Worm (Caenorhabditis elegans) whole organism, young adult: ENCODE results near the gene R11D1.3.

Source experiments
- B0261.1 ChIP-seq: sonication (generic microtip); optimal IDR thresholded peaks from 2 replicates; lab custom pipeline; 2016; ENCODE audit warnings: mild to moderate bottlenecking, missing genetic modification characterization, moderate library complexity, missing compliant biosample characterization
- C17E4.6 ChIP-seq: fragments of 200-800 bp; sonication (Bioruptor generic); IDR thresholded peaks from 2 replicates; pipeline ENCODE4 v1.3.6; 2022; ENCODE audit warnings: missing genetic modification reagents, missing genetic modification characterization, missing compliant biosample characterization
- D2030.7 ChIP-seq: fragments of 200-800 bp; sonication (Bioruptor generic); IDR thresholded peaks from 2 replicates; pipeline ENCODE4 v1.3.6; 2022; ENCODE audit warnings: missing genetic modification reagents, missing genetic modification characterization, missing compliant biosample characterization
- F10E7.11 ChIP-seq: sonication (generic microtip); optimal IDR thresholded peaks from 2 replicates; lab custom pipeline; 2017; ENCODE audit warnings: mild to moderate bottlenecking, missing genetic modification characterization, moderate library complexity, missing compliant biosample characterization
- F33H1.4 ChIP-seq: fragments of 200-800 bp; sonication (Bioruptor generic); IDR thresholded peaks from 2 replicates; pipeline ENCODE4 v1.3.6; 2022; ENCODE audit warnings: missing genetic modification reagents, missing genetic modification characterization, missing compliant biosample characterization
- F49E8.2 ChIP-seq: sonication (generic microtip); optimal IDR thresholded peaks from 3 replicates; lab custom pipeline; 2017; ENCODE audit warnings: missing genetic modification characterization, mild to moderate bottlenecking, missing compliant biosample characterization, antibody characterized with exemption, moderate library complexity; ENCODE audit not compliant: insufficient read depth
- F55B11.4 ChIP-seq: sonication (generic microtip); optimal IDR thresholded peaks from 2 replicates; lab custom pipeline; 2016; ENCODE audit warnings: missing compliant biosample characterization, missing genetic modification characterization, borderline replicate concordance; ENCODE audit not compliant: insufficient read depth
- F57C9.4 ChIP-seq: sonication (generic microtip); optimal IDR thresholded peaks from 2 replicates; lab custom pipeline; 2017; ENCODE audit warnings: mild to moderate bottlenecking, missing genetic modification characterization, missing compliant biosample characterization
- K12H6.12 ChIP-seq: fragments of 200-800 bp; sonication (Bioruptor generic); optimal IDR thresholded peaks from 2 replicates; lab custom pipeline; 2018; ENCODE audit warnings: mild to moderate bottlenecking, missing genetic modification characterization, missing compliant biosample characterization
- Y53F4B.3 ChIP-seq: fragments of 200-800 bp; sonication (Bioruptor generic); IDR thresholded peaks from 2 replicates; pipeline ENCODE4 v1.3.6; 2022; ENCODE audit warnings: missing genetic modification reagents, missing genetic modification characterization, missing compliant biosample characterization
- ZK185.1 ChIP-seq: sonication (generic microtip); optimal IDR thresholded peaks from 2 replicates; lab custom pipeline; 2016; ENCODE audit warnings: mild to moderate bottlenecking, missing genetic modification characterization, missing compliant biosample characterization; ENCODE audit not compliant: poor library complexity, severe bottlenecking
- ama-1 ChIP-seq, 3 experiments: fragments of 150-350 bp in 1 of 3; sonication (generic microtip) in 2 of 3; optimal IDR thresholded peaks; 2 replicates each; lab custom pipeline; 2014 to 2018; ENCODE audit warnings: missing biosample characterization in 2 of 3, missing genetic modification characterization in 2 of 3, missing genetic modification reagents in 2 of 3
- aptf-2 ChIP-seq: fragments of 200-800 bp; sonication (Bioruptor generic); conservative IDR thresholded peaks from 2 replicates; pipeline ENCODE4 v1.3.6; 2022; ENCODE audit warnings: missing genetic modification reagents, missing genetic modification characterization, missing compliant biosample characterization
- bed-2 ChIP-seq: fragments of 200-800 bp; sonication (Bioruptor generic); IDR thresholded peaks from 2 replicates; pipeline ENCODE4 v1.3.6; 2022; ENCODE audit warnings: missing genetic modification reagents, missing genetic modification characterization, missing compliant biosample characterization
- ccch-3 ChIP-seq: fragments of 200-800 bp; sonication (Bioruptor generic); optimal IDR thresholded peaks from 2 replicates; lab custom pipeline; 2018; ENCODE audit warnings: mild to moderate bottlenecking, missing genetic modification characterization, missing compliant biosample characterization
- cebp-2 ChIP-seq: fragments of 200-800 bp; sonication (Bioruptor generic); IDR thresholded peaks from 2 replicates; pipeline ENCODE4 v1.3.6; 2022; ENCODE audit warnings: missing genetic modification characterization, missing compliant biosample characterization
- die-1 ChIP-seq: sonication (generic microtip); optimal IDR thresholded peaks from 2 replicates; lab custom pipeline; 2016; ENCODE audit warnings: missing genotype, mild to moderate bottlenecking, missing genetic modification characterization, missing compliant biosample characterization
- efl-1 ChIP-seq: fragments of 150-350 bp; optimal IDR thresholded peaks from 2 replicates; lab custom pipeline; 2014; ENCODE audit warnings: missing biosample characterization, missing genetic modification reagents, missing genetic modification characterization
- egl-18 ChIP-seq: fragments of 200-800 bp; sonication (Bioruptor generic); IDR thresholded peaks from 2 replicates; pipeline ENCODE4 v1.3.6; 2022; ENCODE audit warnings: missing genetic modification reagents, missing genetic modification characterization, missing compliant biosample characterization
- ets-4 ChIP-seq: fragments of 200-800 bp; sonication (Bioruptor generic); optimal IDR thresholded peaks from 2 replicates; lab custom pipeline; 2018; ENCODE audit warnings: mild to moderate bottlenecking, missing genetic modification characterization, missing compliant biosample characterization
- hlh-12 ChIP-seq: sonication (generic microtip); optimal IDR thresholded peaks from 2 replicates; lab custom pipeline; 2016; ENCODE audit warnings: missing genetic modification characterization, missing compliant biosample characterization
- hsf-1 ChIP-seq: fragments of 200-800 bp; sonication (Bioruptor generic); IDR thresholded peaks from 2 replicates; pipeline ENCODE4 v1.3.6; 2022; ENCODE audit warnings: missing genetic modification reagents, missing genetic modification characterization, missing compliant biosample characterization
- let-607 ChIP-seq, 2 experiments: fragments of 200-800 bp in 1 of 2; sonication (Bioruptor generic) in 1 of 2; sonication (generic microtip) in 1 of 2; optimal IDR thresholded peaks; 2 replicates each; lab custom pipeline; 2016 to 2018; ENCODE audit warnings: mild to moderate bottlenecking in 2 of 2, missing compliant biosample characterization in 2 of 2, missing genetic modification characterization in 2 of 2, moderate library complexity in 2 of 2, missing genotype in 1 of 2
- lsl-1 ChIP-seq: fragments of 200-800 bp; sonication (Bioruptor generic); optimal IDR thresholded peaks from 2 replicates; lab custom pipeline; 2018; ENCODE audit warnings: mild to moderate bottlenecking, missing genetic modification characterization, moderate library complexity, missing compliant biosample characterization
- lsy-27 ChIP-seq: sonication (generic microtip); optimal IDR thresholded peaks from 2 replicates; lab custom pipeline; 2017; ENCODE audit warnings: missing genetic modification characterization, mild to moderate bottlenecking, missing compliant biosample characterization, antibody characterized with exemption, missing genotype, borderline replicate concordance; ENCODE audit not compliant: insufficient read depth
- mel-28 ChIP-seq: sonication (generic microtip); optimal IDR thresholded peaks from 2 replicates; lab custom pipeline; 2016; ENCODE audit warnings: borderline replicate concordance, mild to moderate bottlenecking, missing genetic modification characterization, missing compliant biosample characterization
- nhr-80 ChIP-seq: sonication (generic microtip); optimal IDR thresholded peaks from 2 replicates; lab custom pipeline; 2016; ENCODE audit warnings: missing genetic modification characterization, missing compliant biosample characterization
- nhr-90 ChIP-seq: sonication (generic microtip); optimal IDR thresholded peaks from 2 replicates; lab custom pipeline; 2016; ENCODE audit warnings: missing genotype, mild to moderate bottlenecking, missing genetic modification characterization, missing compliant biosample characterization
- pha-4 ChIP-seq: fragments of 150-350 bp; sonication (generic microtip); optimal IDR thresholded peaks from 2 replicates; lab custom pipeline; 2014; ENCODE audit warnings: missing biosample characterization, missing genetic modification reagents, missing genetic modification characterization
- rec-8 ChIP-seq, 2 experiments: sonication (generic microtip); optimal IDR thresholded peaks; 2 replicates each; lab custom pipeline; 2016; ENCODE audit warnings: mild to moderate bottlenecking in 2 of 2, missing genetic modification characterization in 2 of 2, missing genetic modification reagents in 2 of 2, missing genotype in 2 of 2, missing biosample characterization in 1 of 2, missing compliant biosample characterization in 1 of 2, moderate library complexity in 1 of 2
- repo-1 ChIP-seq: sonication (generic microtip); optimal IDR thresholded peaks from 2 replicates; lab custom pipeline; 2017; ENCODE audit warnings: mild to moderate bottlenecking, missing genetic modification characterization, missing compliant biosample characterization
- rpc-1 ChIP-seq, 2 experiments: fragments of 150-350 bp in 1 of 2; sonication (generic microtip) in 1 of 2; optimal IDR thresholded peaks; 2 replicates each; lab custom pipeline; 2014 to 2018; ENCODE audit warnings: missing biosample characterization in 1 of 2, missing genetic modification characterization in 1 of 2, missing genetic modification reagents in 1 of 2, missing genotype in 1 of 2
- sdz-38 ChIP-seq: sonication (generic microtip); optimal IDR thresholded peaks from 2 replicates; lab custom pipeline; 2016; ENCODE audit warnings: missing genotype, missing genetic modification characterization, missing compliant biosample characterization
- sea-2 ChIP-seq: fragments of 200-800 bp; sonication (Bioruptor generic); IDR thresholded peaks from 2 replicates; pipeline ENCODE4 v1.3.6; 2022; ENCODE audit warnings: missing genetic modification characterization, missing compliant biosample characterization
- snpc-3.4 ChIP-seq: sonication (generic microtip); optimal IDR thresholded peaks from 2 replicates; lab custom pipeline; 2017; ENCODE audit warnings: missing genetic modification characterization, mild to moderate bottlenecking, missing compliant biosample characterization, antibody characterized with exemption, moderate library complexity, missing genotype, missing genetic modification reagents
- snpc-4 ChIP-seq, 5 experiments: fragments of 150-350 bp in 1 of 5; sonication (generic microtip) in 4 of 5; optimal IDR thresholded peaks; 2 replicates each; lab custom pipeline; 2014 to 2018; ENCODE audit warnings: missing genetic modification characterization in 5 of 5, missing biosample characterization in 3 of 5, antibody characterized with exemption in 2 of 5, mild to moderate bottlenecking in 2 of 5, missing compliant biosample characterization in 2 of 5, missing genotype in 2 of 5, moderate library complexity in 2 of 5, missing genetic modification reagents in 1 of 5
- somi-1 ChIP-seq: fragments of 200-800 bp; sonication (Bioruptor generic); optimal IDR thresholded peaks from 2 replicates; lab custom pipeline; 2018; ENCODE audit warnings: mild to moderate bottlenecking, missing genetic modification characterization, missing compliant biosample characterization
- unc-130 ChIP-seq: sonication (generic microtip); optimal IDR thresholded peaks from 2 replicates; lab custom pipeline; 2016; ENCODE audit warnings: missing genetic modification reagents, missing genetic modification characterization, missing compliant biosample characterization
- ztf-26 ChIP-seq: sonication (generic microtip); optimal IDR thresholded peaks from 2 replicates; lab custom pipeline; 2017; ENCODE audit warnings: missing genetic modification characterization, missing compliant biosample characterization
- ztf-6 ChIP-seq: fragments of 200-800 bp; sonication (Bioruptor generic); IDR thresholded peaks from 2 replicates; pipeline ENCODE4 v1.3.6; 2022; ENCODE audit warnings: missing genetic modification reagents, missing genetic modification characterization, missing compliant biosample characterization

The R11D1.3 gene

DNA sequence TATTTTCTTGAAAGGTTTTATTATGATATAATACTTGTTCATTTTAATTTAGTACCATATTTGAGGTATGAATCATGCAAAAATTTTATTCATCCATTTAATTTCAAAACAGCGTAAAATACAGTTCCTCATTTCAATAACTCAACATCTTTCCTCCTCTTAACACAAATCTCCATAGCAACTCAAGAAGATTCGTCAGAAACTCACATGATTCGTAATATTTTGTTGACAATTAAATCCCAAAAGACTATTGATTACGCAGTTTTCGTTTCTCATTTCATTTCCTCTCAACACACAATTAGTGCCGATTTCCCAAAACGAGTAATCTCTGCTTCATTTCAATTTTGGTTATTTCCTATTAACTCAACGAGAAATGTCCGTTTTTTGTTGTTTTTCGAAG, 3.6 kb downstream of the R11D1.3 start, which contains the start of gene R11D1.2:
R11D1.2 (plus strand) TSS at position 301 of the 400 bp plus-strand sequence.
- no peak for TF ChIP-seq aptf-2 (GFP tag; lab: Robert Waterston, UW)
- TF ChIP-seq rpc-1 (optimal IDR thresholded peaks at IDR 0.05; lab: Kevin White, UChicago) = no peak
- no peak for TF ChIP-seq rpc-1 (tag; optimal IDR thresholded peaks at IDR 0.05; lab: Kevin White, UChicago)
- TF ChIP-seq ets-4 (GFP tag; lab: Kevin White, UChicago) = no peak
- no peak for TF ChIP-seq sea-2 (GFP tag; lab: Robert Waterston, UW)
- TF ChIP-seq snpc-4 (GFP tag; optimal IDR thresholded peaks at IDR 0.05; lab: Kevin White, UChicago) = no peak
- TF ChIP-seq snpc-4 (tag; optimal IDR thresholded peaks at IDR 0.05; lab: Kevin White, UChicago) = no peak
- no peak for TF ChIP-seq Y53F4B.3
- TF ChIP-seq hsf-1 = no peak
- TF ChIP-seq C17E4.6 (GFP tag; lab: Robert Waterston, UW) = no peak
- no peak for TF ChIP-seq lsl-1 (GFP tag; lab: Kevin White, UChicago)
- TF ChIP-seq bed-2 (GFP tag; lab: Robert Waterston, UW) = no peak
- no peak for TF ChIP-seq ztf-6 (GFP tag; lab: Robert Waterston, UW)
- no peak for TF ChIP-seq D2030.7 (GFP tag; lab: Robert Waterston, UW)
- TF ChIP-seq F57C9.4 (tag; lab: Kevin White, UChicago) = no peak
- no peak for TF ChIP-seq ZK185.1 (tag; lab: Kevin White, UChicago)
- no peak for TF ChIP-seq hlh-12 (tag; lab: Kevin White, UChicago)
- no peak for TF ChIP-seq efl-1 (GFP tag; lab: Kevin White, UChicago)
- TF ChIP-seq nhr-90 (tag; lab: Kevin White, UChicago) = no peak
- no peak for TF ChIP-seq unc-130 (GFP tag; lab: Kevin White, UChicago)

- TF ChIP-seq sdz-38 (tag; lab: Kevin White, UChicago) (no peak), pha-4 (tag; lab: Kevin White, UChicago) (no peak), ama-1 (optimal IDR thresholded peaks at IDR 0.05; lab: Kevin White, UChicago) (no peak), ama-1 (GFP tag; optimal IDR thresholded peaks at IDR 0.05; lab: Kevin White, UChicago) (no peak), somi-1 (no peak), K12H6.12 (tag; lab: Kevin White, UChicago) (no peak), D2030.7 (GFP tag; lab: Robert Waterston, UW) (no peak)
Observed at ce11 chrV:12706511-12706910, 5.4 kb downstream of the R11D1.3 start.

ce11 chrV:12704077-12704476, 7.8 kb downstream of the R11D1.3 start, which contains the start of gene R11D1.1:
R11D1.1 (plus strand) TSS chrV:12704377.
- TF ChIP-seq bed-2 (GFP tag; lab: Robert Waterston, UW) (no peak), let-607 (tag; optimal IDR thresholded peaks at IDR 0.05; lab: Kevin White, UChicago) (no peak), ztf-26 (tag; lab: Kevin White, UChicago) (no peak), die-1 (tag; lab: Kevin White, UChicago) (no peak), snpc-3.4 (tag; lab: Kevin White, UChicago) (no peak), egl-18 (GFP tag; lab: Robert Waterston, UW) (no peak)

DNA sequence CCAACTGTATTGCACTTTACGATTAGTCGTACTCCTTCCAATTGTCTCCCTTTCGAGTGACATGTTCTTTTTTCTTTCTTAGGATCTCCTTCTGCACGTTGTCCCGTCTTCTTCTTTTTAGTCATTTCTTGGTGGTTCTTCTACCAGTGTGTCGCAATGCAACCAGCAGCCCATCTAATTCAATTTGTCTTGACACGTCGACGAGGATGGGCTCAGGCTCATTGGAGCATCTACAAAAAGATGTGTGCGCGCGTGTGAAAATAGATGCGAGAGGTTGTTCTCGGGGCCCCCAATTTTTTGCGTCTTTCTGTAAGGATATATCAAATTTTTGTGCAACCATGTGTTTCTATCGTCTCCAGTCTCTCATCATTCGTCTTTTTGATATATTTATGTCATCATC, 10.3 kb downstream of the R11D1.3 start:
- no peak for TF ChIP-seq B0261.1 (tag; lab: Kevin White, UChicago)
- TF ChIP-seq lsy-27 (tag; lab: Kevin White, UChicago) = no peak
- no peak for TF ChIP-seq ccch-3 (GFP tag; lab: Kevin White, UChicago)
- TF ChIP-seq ZK185.1 (tag; lab: Kevin White, UChicago) = no peak
- TF ChIP-seq rec-8 (tag; optimal IDR thresholded peaks at IDR 0.05; lab: Kevin White, UChicago) = no peak
- no peak for TF ChIP-seq F33H1.4 (GFP tag; lab: Robert Waterston, UW)
- no peak for TF ChIP-seq cebp-2 (GFP tag; lab: Robert Waterston, UW)
- no peak for TF ChIP-seq F49E8.2 (tag; lab: Kevin White, UChicago)
- TF ChIP-seq sdz-38 (tag; lab: Kevin White, UChicago) = no peak
- TF ChIP-seq F10E7.11 = no peak
- no peak for TF ChIP-seq nhr-80 (tag; lab: Kevin White, UChicago)
- no peak for TF ChIP-seq mel-28 (tag; lab: Kevin White, UChicago)
- no peak for TF ChIP-seq ets-4 (GFP tag; lab: Kevin White, UChicago)
- TF ChIP-seq F55B11.4 (tag; lab: Kevin White, UChicago) = no peak
- no peak for TF ChIP-seq repo-1
